Fruit fly (Drosophila melanogaster) whole organism, pupa: ENCODE results near the gene CG12640.

Experiments used
- CG12605 ChIP-seq: fragments of 200-800 bp; sonication (Bioruptor generic); IDR thresholded peaks from 2 replicates; pipeline ENCODE4 v1.3.6; 2022; ENCODE audit warnings: missing biosample characterization, missing genetic modification characterization
- CG14655 ChIP-seq: fragments of 200-800 bp; sonication (Bioruptor generic); optimal IDR thresholded peaks from 3 replicates; lab custom pipeline; 2017; ENCODE audit warnings: mild to moderate bottlenecking, missing biosample characterization, missing genetic modification reagents, missing genetic modification characterization
- CG15710 ChIP-seq: fragments of 200-800 bp; sonication (Bioruptor generic); optimal IDR thresholded peaks from 2 replicates; lab custom pipeline; 2018; ENCODE audit warnings: missing biosample characterization, mild to moderate bottlenecking, missing genetic modification characterization, moderate library complexity
- CG17806 ChIP-seq: fragments of 200-800 bp; sonication (Bioruptor generic); optimal IDR thresholded peaks from 2 replicates; lab custom pipeline; 2018; ENCODE audit warnings: missing biosample characterization, mild to moderate bottlenecking, missing genetic modification characterization, moderate library complexity
- CG32121 ChIP-seq: fragments of 200-800 bp; sonication (Bioruptor generic); IDR thresholded peaks from 2 replicates; pipeline ENCODE4 v1.3.6; 2022; ENCODE audit warnings: missing biosample characterization, missing genetic modification characterization
- CG34367 ChIP-seq: fragments of 200-800 bp; sonication (Bioruptor generic); optimal IDR thresholded peaks from 2 replicates; lab custom pipeline; 2018; ENCODE audit warnings: missing biosample characterization, mild to moderate bottlenecking, missing genetic modification characterization
- CG4496 ChIP-seq: fragments of 200-800 bp; sonication (Bioruptor generic); IDR thresholded peaks from 3 replicates; pipeline ENCODE4 v1.3.6; 2022; ENCODE audit warnings: missing biosample characterization, missing genetic modification characterization
- CG8301 ChIP-seq: fragments of 200-800 bp; sonication (Bioruptor generic); optimal IDR thresholded peaks from 2 replicates; lab custom pipeline; 2018; ENCODE audit warnings: missing biosample characterization, mild to moderate bottlenecking, missing genetic modification characterization
- CG9948 ChIP-seq: fragments of 200-800 bp; sonication (Bioruptor generic); optimal IDR thresholded peaks from 2 replicates; lab custom pipeline; 2018; ENCODE audit warnings: missing biosample characterization, mild to moderate bottlenecking, missing genetic modification characterization, moderate library complexity
- EcR ChIP-seq: fragments of 200-800 bp; sonication (Bioruptor generic); optimal IDR thresholded peaks from 3 replicates; lab custom pipeline; 2019; ENCODE audit warnings: missing biosample characterization, missing genetic modification characterization, mild to moderate bottlenecking, moderate library complexity, missing genetic modification reagents
- Ets98B ChIP-seq: fragments of 200-800 bp; sonication (Bioruptor generic); IDR thresholded peaks from 2 replicates; pipeline ENCODE4 v1.3.6; 2022; ENCODE audit warnings: missing biosample characterization, missing genetic modification characterization
- Pif1A ChIP-seq: fragments of 200-800 bp; sonication (Bioruptor generic); optimal IDR thresholded peaks from 3 replicates; lab custom pipeline; 2016; ENCODE audit warnings: missing biosample characterization, missing genetic modification characterization
- fd96Ca ChIP-seq: fragments of 200-800 bp; sonication (Bioruptor generic); IDR thresholded peaks from 3 replicates; pipeline ENCODE4 v1.3.6; 2022; ENCODE audit warnings: missing biosample characterization, missing genetic modification characterization
- rn ChIP-seq: fragments of 200-800 bp; sonication (Bioruptor generic); IDR thresholded peaks from 2 replicates; pipeline ENCODE4 v1.3.6; 2022; ENCODE audit warnings: missing biosample characterization, missing genetic modification characterization

DNA sequence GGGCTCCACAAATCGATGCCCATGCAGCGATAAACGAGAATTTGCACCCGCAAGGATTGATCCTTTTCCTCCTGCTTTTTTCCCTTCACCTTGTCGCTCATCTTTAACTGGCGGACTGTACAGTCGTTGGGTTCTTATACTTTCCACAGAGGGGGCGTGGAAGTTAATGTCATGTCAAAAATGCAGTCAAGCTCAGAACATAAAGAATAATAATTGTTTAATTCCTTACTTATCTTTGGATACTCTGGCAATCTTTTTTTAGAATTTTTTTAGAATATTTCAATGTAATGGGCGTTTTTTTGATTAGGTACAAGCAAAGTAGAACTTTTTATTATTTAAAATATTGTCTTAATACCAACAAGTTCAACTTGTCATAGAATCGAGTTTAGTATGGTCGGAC is 27.0 kb upstream of the CG12640 start, which contains the start of gene Or9a:
- TF ChIP-seq fd96Ca (GFP tag; lab: Robert Waterston, UW) (no peak), CG9948 (tag; lab: Kevin White, UChicago) (no peak), CG8301 (tag; lab: Kevin White, UChicago) (no peak), CG15710 (tag; lab: Kevin White, UChicago) (no peak), CG14655 (GFP tag; lab: Kevin White, UChicago) (no peak), CG32121 (GFP tag; lab: Robert Waterston, UW) (no peak), CG34367 (tag; lab: Kevin White, UChicago) (no peak), rn (GFP tag; lab: Robert Waterston, UW) (no peak), Pif1A (GFP tag; lab: Kevin White, UChicago) (no peak), Ets98B (GFP tag; lab: Robert Waterston, UW) (no peak), EcR (GFP tag; lab: Kevin White, UChicago) (no peak), CG12605 (GFP tag; lab: Robert Waterston, UW) (no peak), CG17806 (tag; lab: Kevin White, UChicago) (no peak), CG4496 (GFP tag; lab: Robert Waterston, UW) (no peak)
